Worm (Caenorhabditis elegans) whole organism, L1 larva: ENCODE measurements around the gene F58G1.2.
A peak's percentile ranks its signal among the peaks of the same experiment; 100 is the strongest.

Source experiments
- C04F5.9 ChIP-seq: sonication (generic microtip); optimal IDR thresholded peaks from 2 replicates; lab custom pipeline; 2016; ENCODE audit warnings: missing genetic modification characterization, missing compliant biosample characterization
- C16A3.4 ChIP-seq: fragments of 150-350 bp; optimal IDR thresholded peaks from 2 replicates; lab custom pipeline; 2014; ENCODE audit warnings: missing biosample characterization, missing genetic modification characterization
- C34B4.2 ChIP-seq: sonication (generic microtip); optimal IDR thresholded peaks from 2 replicates; lab custom pipeline; 2017; ENCODE audit warnings: mild to moderate bottlenecking, missing genetic modification characterization, missing compliant biosample characterization
- Y116A8C.19 ChIP-seq: sonication (generic microtip); optimal IDR thresholded peaks from 2 replicates; lab custom pipeline; 2016; ENCODE audit warnings: missing compliant biosample characterization, missing genetic modification characterization, borderline replicate concordance
- aha-1 ChIP-seq: fragments of 150-350 bp; optimal IDR thresholded peaks from 2 replicates; lab custom pipeline; 2014; ENCODE audit warnings: missing biosample characterization, missing genetic modification characterization
- blmp-1 ChIP-seq: fragments of 150-350 bp; optimal IDR thresholded peaks from 2 replicates; lab custom pipeline; 2014; ENCODE audit warnings: missing biosample characterization, missing genetic modification characterization
- ceh-8 ChIP-seq: fragments of 200-800 bp; sonication (Bioruptor generic); optimal IDR thresholded peaks from 2 replicates; lab custom pipeline; 2018; ENCODE audit warnings: mild to moderate bottlenecking, missing genetic modification characterization, moderate library complexity, missing compliant biosample characterization
- ceh-88 ChIP-seq: fragments of 200-800 bp; sonication (Bioruptor generic); IDR thresholded peaks from 2 replicates; pipeline ENCODE4 v1.3.6; 2022; ENCODE audit warnings: missing genetic modification characterization, missing compliant biosample characterization
- ces-1 ChIP-seq: fragments of 150-350 bp; optimal IDR thresholded peaks from 2 replicates; lab custom pipeline; 2014; ENCODE audit warnings: missing biosample characterization, missing genetic modification reagents, missing genetic modification characterization
- dpl-1 ChIP-seq, 3 experiments: fragments of 150-350 bp in 2 of 3; sonication (generic microtip) in 1 of 3; optimal IDR thresholded peaks; 2 replicates each; lab custom pipeline; 2014 to 2017; ENCODE audit warnings: missing biosample characterization in 3 of 3, missing genetic modification characterization in 3 of 3, missing genetic modification reagents in 3 of 3
- efl-1 ChIP-seq, 4 experiments: fragments of 150-350 bp; optimal IDR thresholded peaks in 3 of 4; peaks in 1 of 4; 1 replicate in 1 of 4; 2 replicates in 3 of 4; lab custom pipeline; 2014; ENCODE audit warnings: missing biosample characterization in 2 of 4, missing genetic modification characterization in 2 of 4, missing genetic modification reagents in 2 of 4
- efl-3 ChIP-seq: fragments of 200-800 bp; sonication (Bioruptor generic); optimal IDR thresholded peaks from 2 replicates; lab custom pipeline; 2018; ENCODE audit warnings: mild to moderate bottlenecking, missing genetic modification characterization, missing compliant biosample characterization
- elt-2 ChIP-seq: sonication (generic microtip); optimal IDR thresholded peaks from 2 replicates; lab custom pipeline; 2016; ENCODE audit warnings: missing genetic modification characterization, mild to moderate bottlenecking, inconsistent platforms, missing compliant biosample characterization, missing genetic modification reagents
- fkh-10 ChIP-seq: sonication (generic microtip); optimal IDR thresholded peaks from 2 replicates; lab custom pipeline; 2017; ENCODE audit warnings: missing biosample characterization, missing genetic modification reagents, missing genetic modification characterization
- fkh-8 ChIP-seq: sonication (generic microtip); optimal IDR thresholded peaks from 2 replicates; lab custom pipeline; 2016; ENCODE audit warnings: mild to moderate bottlenecking, missing genetic modification characterization, missing compliant biosample characterization
- fos-1 ChIP-seq: fragments of 150-350 bp; optimal IDR thresholded peaks from 2 replicates; lab custom pipeline; 2014; ENCODE audit warnings: missing biosample characterization, missing genetic modification characterization
- hlh-4 ChIP-seq: sonication (generic microtip); optimal IDR thresholded peaks from 2 replicates; lab custom pipeline; 2016; ENCODE audit warnings: mild to moderate bottlenecking, missing genetic modification characterization, missing compliant biosample characterization
- hpl-2 ChIP-seq: fragments of 150-350 bp; optimal IDR thresholded peaks from 2 replicates; lab custom pipeline; 2014; ENCODE audit warnings: missing biosample characterization, missing genetic modification reagents, missing genetic modification characterization
- irx-1 ChIP-seq: sonication (generic microtip); optimal IDR thresholded peaks from 2 replicates; lab custom pipeline; 2016; ENCODE audit warnings: missing genetic modification characterization, missing compliant biosample characterization
- lin-13 ChIP-seq: fragments of 150-350 bp; optimal IDR thresholded peaks from 2 replicates; lab custom pipeline; 2014; ENCODE audit warnings: missing biosample characterization, missing genetic modification reagents, missing genetic modification characterization
- lin-14 ChIP-seq: fragments of 200-800 bp; sonication (Bioruptor generic); optimal IDR thresholded peaks from 2 replicates; lab custom pipeline; 2018; ENCODE audit warnings: mild to moderate bottlenecking, missing genetic modification characterization, moderate library complexity, missing compliant biosample characterization
- lin-15B ChIP-seq: fragments of 150-350 bp; sonication (generic microtip); optimal IDR thresholded peaks from 3 replicates; lab custom pipeline; 2014; ENCODE audit warnings: missing biosample characterization, missing genetic modification characterization
- lin-35 ChIP-seq, 2 experiments: fragments of 150-350 bp; optimal IDR thresholded peaks; 2 replicates each; lab custom pipeline; 2014; ENCODE audit warnings: missing biosample characterization in 2 of 2, missing genetic modification characterization in 2 of 2, missing genetic modification reagents in 2 of 2
- lir-3 ChIP-seq: sonication (generic microtip); optimal IDR thresholded peaks from 2 replicates; lab custom pipeline; 2016; ENCODE audit warnings: mild to moderate bottlenecking, missing genetic modification characterization, moderate library complexity, missing compliant biosample characterization; ENCODE audit not compliant: poor library complexity
- mep-1 ChIP-seq: fragments of 150-350 bp; optimal IDR thresholded peaks from 2 replicates; lab custom pipeline; 2014; ENCODE audit warnings: missing biosample characterization, missing genetic modification characterization
- nhr-11 ChIP-seq: fragments of 150-350 bp; optimal IDR thresholded peaks from 2 replicates; lab custom pipeline; 2014; ENCODE audit warnings: missing biosample characterization, missing genetic modification characterization
- nhr-19 ChIP-seq: fragments of 200-800 bp; sonication (Bioruptor generic); conservative IDR thresholded peaks from 2 replicates; pipeline ENCODE4 v1.3.6; 2022; ENCODE audit warnings: missing genetic modification characterization, missing compliant biosample characterization
- nhr-237 ChIP-seq: fragments of 150-350 bp; optimal IDR thresholded peaks from 2 replicates; lab custom pipeline; 2014; ENCODE audit warnings: missing biosample characterization, missing genetic modification characterization
- nhr-47 ChIP-seq: sonication (generic microtip); optimal IDR thresholded peaks from 2 replicates; lab custom pipeline; 2016; ENCODE audit warnings: mild to moderate bottlenecking, missing genetic modification characterization, moderate library complexity, missing compliant biosample characterization
- nhr-71 ChIP-seq: sonication (generic microtip); optimal IDR thresholded peaks from 2 replicates; lab custom pipeline; 2016; ENCODE audit warnings: mild to moderate bottlenecking, missing genetic modification characterization, moderate library complexity, missing compliant biosample characterization
- nhr-84 ChIP-seq: sonication (generic microtip); optimal IDR thresholded peaks from 2 replicates; lab custom pipeline; 2017; ENCODE audit warnings: missing biosample characterization, missing genetic modification characterization
- nhr-90 ChIP-seq: sonication (generic microtip); optimal IDR thresholded peaks from 2 replicates; lab custom pipeline; 2016; ENCODE audit warnings: mild to moderate bottlenecking, missing genetic modification characterization, missing compliant biosample characterization; ENCODE audit not compliant: poor library complexity
- pax-3 ChIP-seq: fragments of 200-800 bp; sonication (Bioruptor generic); optimal IDR thresholded peaks from 2 replicates; lab custom pipeline; 2018; ENCODE audit warnings: mild to moderate bottlenecking, missing genetic modification characterization, moderate library complexity, missing compliant biosample characterization
- pqm-1 ChIP-seq: sonication (generic microtip); optimal IDR thresholded peaks from 3 replicates; lab custom pipeline; 2017; ENCODE audit warnings: missing biosample characterization, missing genetic modification characterization
- rnt-1 ChIP-seq: sonication (generic microtip); optimal IDR thresholded peaks from 2 replicates; lab custom pipeline; 2016; ENCODE audit warnings: mild to moderate bottlenecking, missing genetic modification characterization, moderate library complexity, missing compliant biosample characterization
- skn-1 ChIP-seq: fragments of 150-350 bp; optimal IDR thresholded peaks from 2 replicates; lab custom pipeline; 2014; ENCODE audit warnings: missing biosample characterization, missing genetic modification characterization
- sup-37 ChIP-seq: fragments of 200-800 bp; sonication (Bioruptor generic); optimal IDR thresholded peaks from 2 replicates; lab custom pipeline; 2018; ENCODE audit warnings: mild to moderate bottlenecking, missing genetic modification characterization, missing compliant biosample characterization
- swsn-7 ChIP-seq: sonication (generic microtip); optimal IDR thresholded peaks from 2 replicates; lab custom pipeline; 2016; ENCODE audit warnings: missing genetic modification characterization, missing compliant biosample characterization
- tlp-1 ChIP-seq: fragments of 150-350 bp; optimal IDR thresholded peaks from 2 replicates; lab custom pipeline; 2014; ENCODE audit warnings: missing biosample characterization, missing genetic modification characterization
- unc-130 ChIP-seq: fragments of 150-350 bp; optimal IDR thresholded peaks from 2 replicates; lab custom pipeline; 2017; ENCODE audit warnings: missing biosample characterization, missing genetic modification characterization, inconsistent platforms
- unc-62 ChIP-seq: fragments of 150-350 bp; optimal IDR thresholded peaks from 2 replicates; lab custom pipeline; 2014; ENCODE audit warnings: missing biosample characterization, missing genetic modification reagents, missing genetic modification characterization
- xbp-1 ChIP-seq: sonication (generic microtip); optimal IDR thresholded peaks from 2 replicates; lab custom pipeline; 2016; ENCODE audit warnings: missing genetic modification characterization, missing compliant biosample characterization
- zip-4 ChIP-seq: fragments of 200-800 bp; sonication (Bioruptor generic); optimal IDR thresholded peaks from 2 replicates; lab custom pipeline; 2018; ENCODE audit warnings: mild to moderate bottlenecking, missing genetic modification characterization, moderate library complexity, missing compliant biosample characterization

The F58G1.2 gene

DNA sequence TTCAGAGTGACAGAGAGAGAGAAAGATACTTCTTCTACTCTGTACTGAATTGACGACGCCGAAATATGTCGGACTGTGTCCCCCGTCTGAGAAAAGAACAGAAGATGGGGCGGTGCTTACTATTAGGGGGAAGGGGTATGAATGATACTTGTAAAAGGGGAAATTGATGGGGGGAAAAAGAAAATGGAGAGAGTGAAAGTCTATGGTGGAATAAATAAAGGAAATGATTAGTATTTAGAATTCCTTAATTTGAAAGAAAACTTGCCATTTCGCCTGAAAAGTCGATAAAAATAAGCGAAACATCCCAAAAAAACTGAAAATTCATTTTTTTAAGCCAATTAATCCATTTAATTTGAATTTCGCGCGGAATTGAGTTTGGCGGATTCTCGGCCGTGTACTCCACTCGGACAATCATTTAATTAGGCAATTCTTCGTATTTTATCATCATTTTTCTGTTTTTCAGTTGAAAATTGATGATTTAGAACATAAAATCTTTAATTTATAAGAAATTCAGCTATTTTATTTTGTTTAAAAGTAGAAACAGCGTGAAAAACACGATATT lies 4.2 kb downstream of the F58G1.2 start, which contains the start of gene F35C5.12 (continued):
- TF ChIP-seq swsn-7 (tag; lab: Kevin White, UChicago) = peak; percentile 59
- no peak for TF ChIP-seq tlp-1 (tag; lab: Kevin White, UChicago)
- TF ChIP-seq mep-1 (tag; lab: Kevin White, UChicago) = peak; percentile 15
- TF ChIP-seq nhr-19 = peak; percentile 68
- peak; percentile 59 for TF ChIP-seq xbp-1 (tag; lab: Kevin White, UChicago)
- TF ChIP-seq lin-15B (tag; lab: Kevin White, UChicago) = no peak
- TF ChIP-seq nhr-47 = peak; percentile 65
- TF ChIP-seq lin-13 = peak; percentile 8
- no peak for TF ChIP-seq fkh-10 (GFP tag; lab: Kevin White, UChicago)
- TF ChIP-seq lin-35 (GFP tag; optimal IDR thresholded peaks at IDR 0.05; lab: Kevin White, UChicago) = peak; percentile 88 to 94
- no peak for TF ChIP-seq sup-37 (GFP tag; lab: Kevin White, UChicago)
- TF ChIP-seq nhr-90 (tag; lab: Kevin White, UChicago) = peak; percentile 78
- TF ChIP-seq nhr-71 (tag; lab: Kevin White, UChicago) = peak; percentile 75
- TF ChIP-seq C04F5.9 (tag; lab: Kevin White, UChicago) = peak; percentile 18
- TF ChIP-seq efl-1 (optimal IDR thresholded peaks at IDR 0.05; lab: Kevin White, UChicago) = peak; percentile 94 to 95
- TF ChIP-seq efl-1 (GFP tag; optimal IDR thresholded peaks at IDR 0.05 in 1 of 2; lab: Kevin White, UChicago) = peak; percentile 89 to 99
- TF ChIP-seq lir-3 = peak; percentile 79
- TF ChIP-seq pqm-1 (tag; lab: Kevin White, UChicago) = no peak
- no peak for TF ChIP-seq unc-130 (tag; lab: Kevin White, UChicago)
- TF ChIP-seq rnt-1 = peak; percentile 92
- TF ChIP-seq ces-1 (GFP tag; lab: Kevin White, UChicago) = no peak
- TF ChIP-seq C34B4.2 (tag; lab: Kevin White, UChicago) = no peak
- TF ChIP-seq elt-2 (tag; lab: Kevin White, UChicago) = peak; percentile 22
- no peak for TF ChIP-seq nhr-11
- TF ChIP-seq fkh-8 (tag; lab: Kevin White, UChicago) = no peak
- TF ChIP-seq lin-14 (GFP tag; lab: Kevin White, UChicago) = no peak
- TF ChIP-seq hlh-4 (tag; lab: Kevin White, UChicago) = no peak
- no peak for TF ChIP-seq nhr-84 (tag; lab: Kevin White, UChicago)
- no peak for TF ChIP-seq nhr-237 (tag; lab: Kevin White, UChicago)
- no peak for TF ChIP-seq ceh-88
- TF ChIP-seq C16A3.4 (tag; lab: Kevin White, UChicago) = peak; percentile 18
- TF ChIP-seq unc-62 (GFP tag; lab: Kevin White, UChicago) = no peak
- TF ChIP-seq irx-1 = peak; percentile 68
- no peak for TF ChIP-seq fos-1 (tag; lab: Kevin White, UChicago)
- TF ChIP-seq efl-3 (GFP tag; lab: Kevin White, UChicago) = no peak
- no peak for TF ChIP-seq zip-4 (GFP tag; lab: Kevin White, UChicago)
- peak; percentile 22 for TF ChIP-seq skn-1 (tag; lab: Kevin White, UChicago)
- TF ChIP-seq dpl-1 (GFP tag; optimal IDR thresholded peaks at IDR 0.05; lab: Kevin White, UChicago) = peak; percentile 87 to 92 (median 90)
- no peak for TF ChIP-seq aha-1 (tag; lab: Kevin White, UChicago)
- TF ChIP-seq hpl-2 (GFP tag; lab: Kevin White, UChicago) = no peak
- TF ChIP-seq ceh-8 = peak; percentile 33
- no peak for TF ChIP-seq Y116A8C.19
- peak; percentile 52 for TF ChIP-seq pax-3 (tag; lab: Kevin White, UChicago)
- TF ChIP-seq blmp-1 (tag; lab: Kevin White, UChicago) = peak; percentile 22
